Fruit fly (Drosophila melanogaster) whole organism, pupa: ENCODE results near the gene GXIVsPLA2.

Experiments used
- CG8159 ChIP-seq: fragments of 200-800 bp; sonication (Bioruptor generic); optimal IDR thresholded peaks from 3 replicates; lab custom pipeline; 2018; ENCODE audit warnings: missing biosample characterization, mild to moderate bottlenecking, missing genetic modification characterization, moderate library complexity
- CG9948 ChIP-seq: fragments of 200-800 bp; sonication (Bioruptor generic); optimal IDR thresholded peaks from 2 replicates; lab custom pipeline; 2018; ENCODE audit warnings: missing biosample characterization, mild to moderate bottlenecking, missing genetic modification characterization, moderate library complexity
- D1 ChIP-seq: fragments of 200-800 bp; sonication (Bioruptor generic); optimal IDR thresholded peaks from 2 replicates; lab custom pipeline; 2018; ENCODE audit warnings: missing biosample characterization, mild to moderate bottlenecking, missing genetic modification characterization, moderate library complexity
- Ets98B ChIP-seq: fragments of 200-800 bp; sonication (Bioruptor generic); IDR thresholded peaks from 2 replicates; pipeline ENCODE4 v1.3.6; 2022; ENCODE audit warnings: missing biosample characterization, missing genetic modification characterization

DNA sequence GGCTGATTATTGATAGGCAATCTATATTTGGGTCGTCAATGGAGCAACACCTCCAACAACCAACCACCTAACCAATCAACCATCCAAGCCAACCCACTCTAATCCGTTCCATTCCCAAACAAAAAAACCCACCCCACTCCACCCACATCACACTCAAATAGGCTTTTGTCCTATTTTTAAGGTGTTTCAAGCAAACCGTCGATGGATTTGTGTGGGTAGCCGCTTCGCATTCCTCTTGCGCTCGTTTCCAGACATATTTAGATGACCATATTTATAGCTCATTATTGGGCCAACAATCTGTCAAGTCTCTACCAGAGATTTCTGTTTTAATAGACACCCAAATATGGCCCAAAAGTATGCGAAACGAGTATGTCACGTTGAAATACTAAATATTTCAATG is 43.3 kb downstream of the GXIVsPLA2 start:
- TF ChIP-seq CG9948 (tag; lab: Kevin White, UChicago) (no peak), Ets98B (no peak), CG8159 (tag; lab: Kevin White, UChicago) (no peak), D1 (tag; lab: Kevin White, UChicago) (no peak)
